Fruit fly (Drosophila melanogaster) whole organism, prepupa: ENCODE results near the gene CG13842.

ENCODE experiments used
- CG32006 ChIP-seq: fragments of 200-800 bp; sonication (Bioruptor generic); optimal IDR thresholded peaks from 3 replicates; lab custom pipeline; 2017; ENCODE audit warnings: missing biosample characterization, mild to moderate bottlenecking, missing genetic modification characterization
- OdsH ChIP-seq: fragments of 200-800 bp; sonication (Bioruptor generic); optimal IDR thresholded peaks from 3 replicates; lab custom pipeline; 2016; ENCODE audit warnings: missing biosample characterization, missing genetic modification characterization

dm6 chr3R:22663115-22663514 lies 44.0 kb downstream of the CG13842 start:
- TF ChIP-seq CG32006 (GFP tag; lab: Kevin White, UChicago) (peak; percentile 86), OdsH (GFP tag; lab: Kevin White, UChicago) (peak; percentile 73)
